Worm (Caenorhabditis elegans) whole organism, L4 larva: ENCODE results near the gene tbx-2.
A peak's percentile ranks its signal among the peaks of the same experiment; 100 is the strongest.

Experiments used
- F44E2.7 ChIP-seq: fragments of 200-800 bp; sonication (Bioruptor generic); IDR thresholded peaks from 2 replicates; pipeline ENCODE4 v2.1.2; 2022; ENCODE audit warnings: missing genetic modification characterization, missing compliant biosample characterization
- F49E8.2 ChIP-seq: sonication (generic microtip); optimal IDR thresholded peaks from 2 replicates; lab custom pipeline; 2016; ENCODE audit warnings: missing compliant biosample characterization, mild to moderate bottlenecking, missing genetic modification characterization, borderline replicate concordance
- T20F7.1 ChIP-seq: fragments of 200-800 bp; sonication (Bioruptor generic); optimal IDR thresholded peaks from 2 replicates; lab custom pipeline; 2018; ENCODE audit warnings: mild to moderate bottlenecking, missing genetic modification characterization, missing compliant biosample characterization
- T26A8.4 ChIP-seq: fragments of 200-800 bp; sonication (Bioruptor generic); IDR thresholded peaks from 2 replicates; pipeline ENCODE4 v1.3.6; 2022; ENCODE audit warnings: missing genetic modification characterization, missing compliant biosample characterization
- Y5F2A.4 ChIP-seq: fragments of 200-800 bp; sonication (Bioruptor generic); optimal IDR thresholded peaks from 2 replicates; lab custom pipeline; 2018; ENCODE audit warnings: mild to moderate bottlenecking, missing genetic modification characterization, missing compliant biosample characterization
- ZK546.5 ChIP-seq, 2 experiments: sonication (generic microtip); optimal IDR thresholded peaks; 2 replicates each; lab custom pipeline; 2017; ENCODE audit warnings: missing biosample characterization in 2 of 2, missing genetic modification characterization in 2 of 2
- aha-1 ChIP-seq: fragments of 150-350 bp; peaks from one replicate; lab custom pipeline; 2014; ENCODE audit warnings: missing biosample characterization, missing genetic modification characterization
- ama-1 ChIP-seq: fragments of 150-350 bp; optimal IDR thresholded peaks from 2 replicates; lab custom pipeline; 2014; ENCODE audit warnings: inconsistent platforms, mixed read lengths
- ceh-28 ChIP-seq: fragments of 150-350 bp; optimal IDR thresholded peaks from 2 replicates; lab custom pipeline; 2014; ENCODE audit warnings: missing biosample characterization, missing genetic modification reagents, missing genetic modification characterization
- ceh-82 ChIP-seq: sonication (generic microtip); optimal IDR thresholded peaks from 2 replicates; lab custom pipeline; 2017; ENCODE audit warnings: missing biosample characterization, missing genetic modification characterization
- daf-12 ChIP-seq: fragments of 150-350 bp; optimal IDR thresholded peaks from 2 replicates; lab custom pipeline; 2014; ENCODE audit warnings: missing biosample characterization, missing genetic modification reagents, missing genetic modification characterization
- daf-16 ChIP-seq, 3 experiments: sonication (generic microtip); optimal IDR thresholded peaks; 2 replicates each; lab custom pipeline; 2016 to 2017; ENCODE audit warnings: missing genetic modification characterization in 3 of 3, missing genetic modification reagents in 3 of 3, mild to moderate bottlenecking in 2 of 3, missing compliant biosample characterization in 2 of 3, missing biosample characterization in 1 of 3, moderate library complexity in 1 of 3
- dmd-6 ChIP-seq: fragments of 200-800 bp; sonication (Bioruptor generic); IDR thresholded peaks from 2 replicates; pipeline ENCODE4 v1.3.6; 2022; ENCODE audit warnings: missing genetic modification reagents, missing genetic modification characterization, missing compliant biosample characterization
- dmd-8 ChIP-seq: fragments of 200-800 bp; sonication (Bioruptor generic); IDR thresholded peaks from 2 replicates; pipeline ENCODE4 v1.3.6; 2022; ENCODE audit warnings: missing genetic modification characterization, missing compliant biosample characterization
- dmd-9 ChIP-seq: fragments of 200-800 bp; sonication (Bioruptor generic); IDR thresholded peaks from 2 replicates; pipeline ENCODE4 v1.3.6; 2022; ENCODE audit warnings: missing genetic modification reagents, missing genetic modification characterization, missing compliant biosample characterization
- dve-1 ChIP-seq: sonication (generic microtip); optimal IDR thresholded peaks from 2 replicates; lab custom pipeline; 2017; ENCODE audit warnings: antibody characterized with exemption, mild to moderate bottlenecking, missing genetic modification characterization, missing compliant biosample characterization; ENCODE audit not compliant: insufficient read depth
- egl-27 ChIP-seq: sonication (generic microtip); optimal IDR thresholded peaks from 3 replicates; lab custom pipeline; 2017; ENCODE audit warnings: missing biosample characterization, missing genetic modification reagents, missing genetic modification characterization
- egl-43 ChIP-seq: fragments of 200-800 bp; sonication (Bioruptor generic); IDR thresholded peaks from 2 replicates; pipeline ENCODE4 v1.3.6; 2022; ENCODE audit warnings: missing genetic modification reagents, missing genetic modification characterization, missing compliant biosample characterization
- gei-8 ChIP-seq: fragments of 200-800 bp; sonication (Bioruptor generic); optimal IDR thresholded peaks from 2 replicates; lab custom pipeline; 2018; ENCODE audit warnings: mild to moderate bottlenecking, missing genetic modification characterization, missing compliant biosample characterization
- hlh-30 ChIP-seq: sonication (generic microtip); optimal IDR thresholded peaks from 2 replicates; lab custom pipeline; 2017; ENCODE audit warnings: antibody characterized with exemption, mild to moderate bottlenecking, missing genetic modification characterization, missing compliant biosample characterization; ENCODE audit not compliant: insufficient read depth
- hmg-1.1 ChIP-seq: fragments of 200-800 bp; sonication (Bioruptor generic); IDR thresholded peaks from 2 replicates; pipeline ENCODE4 v1.3.6; 2022; ENCODE audit warnings: missing genetic modification reagents, missing genetic modification characterization, missing compliant biosample characterization
- lin-29 ChIP-seq: fragments of 200-800 bp; sonication (Bioruptor generic); IDR thresholded peaks from 2 replicates; pipeline ENCODE4 v1.3.6; 2022; ENCODE audit warnings: missing genetic modification reagents, missing genetic modification characterization, missing compliant biosample characterization
- lin-38 ChIP-seq: fragments of 200-800 bp; sonication (Bioruptor generic); IDR thresholded peaks from 2 replicates; pipeline ENCODE4 v1.3.6; 2022; ENCODE audit warnings: missing genetic modification reagents, missing genetic modification characterization, missing compliant biosample characterization
- lin-39 ChIP-seq: fragments of 150-350 bp; optimal IDR thresholded peaks from 2 replicates; lab custom pipeline; 2014; ENCODE audit warnings: missing biosample characterization, missing genetic modification reagents, missing genetic modification characterization
- lsy-2 ChIP-seq, 2 experiments: fragments of 150-350 bp in 1 of 2; sonication (generic microtip) in 1 of 2; optimal IDR thresholded peaks; 2 replicates each; lab custom pipeline; 2014 to 2017; ENCODE audit warnings: missing biosample characterization in 2 of 2, missing genetic modification characterization in 2 of 2
- madf-9 ChIP-seq: fragments of 200-800 bp; sonication (Bioruptor generic); conservative IDR thresholded peaks from 2 replicates; pipeline ENCODE4 v1.3.6; 2022; ENCODE audit warnings: missing genetic modification reagents, missing genetic modification characterization, missing compliant biosample characterization
- mdt-29 ChIP-seq: fragments of 200-800 bp; sonication (Bioruptor generic); IDR thresholded peaks from 2 replicates; pipeline ENCODE4 v1.3.6; 2022; ENCODE audit warnings: missing genetic modification reagents, missing genetic modification characterization, missing compliant biosample characterization
- mep-1 ChIP-seq: fragments of 150-350 bp; sonication (generic microtip); optimal IDR thresholded peaks from 3 replicates; lab custom pipeline; 2014; ENCODE audit warnings: missing biosample characterization, missing genetic modification characterization
- mes-2 ChIP-seq: sonication (generic microtip); optimal IDR thresholded peaks from 2 replicates; lab custom pipeline; 2016; ENCODE audit warnings: missing genotype, mild to moderate bottlenecking, missing genetic modification characterization, missing compliant biosample characterization; ENCODE audit not compliant: poor library complexity, severe bottlenecking
- mxl-3 ChIP-seq: fragments of 200-800 bp; sonication (Bioruptor generic); optimal IDR thresholded peaks from 2 replicates; lab custom pipeline; 2018; ENCODE audit warnings: mild to moderate bottlenecking, missing genetic modification characterization, missing compliant biosample characterization
- nhr-48 ChIP-seq: sonication (generic microtip); optimal IDR thresholded peaks from 2 replicates; lab custom pipeline; 2016; ENCODE audit warnings: mild to moderate bottlenecking, missing genetic modification characterization, missing compliant biosample characterization
- nhr-6 ChIP-seq: fragments of 150-350 bp; optimal IDR thresholded peaks from 2 replicates; lab custom pipeline; 2014; ENCODE audit warnings: missing biosample characterization, missing genetic modification characterization
- nhr-76 ChIP-seq: fragments of 150-350 bp; optimal IDR thresholded peaks from 2 replicates; lab custom pipeline; 2014; ENCODE audit warnings: missing biosample characterization, missing genetic modification characterization
- pha-4 ChIP-seq, 2 experiments: fragments of 150-350 bp in 1 of 2; fragments of 200-800 bp in 1 of 2; sonication (Bioruptor generic) in 1 of 2; IDR thresholded peaks in 1 of 2; optimal IDR thresholded peaks in 1 of 2; 2 replicates each; pipeline versions ENCODE4 v1.3.6 to Lab custom; 2014 to 2022; ENCODE audit warnings: missing genetic modification characterization in 2 of 2, missing genetic modification reagents in 2 of 2, missing biosample characterization in 1 of 2, missing compliant biosample characterization in 1 of 2
- pqm-1 ChIP-seq: sonication (generic microtip); optimal IDR thresholded peaks from 2 replicates; lab custom pipeline; 2017; ENCODE audit warnings: missing biosample characterization, missing genetic modification characterization
- rbr-2 ChIP-seq: sonication (generic microtip); optimal IDR thresholded peaks from 2 replicates; lab custom pipeline; 2016; ENCODE audit warnings: missing genotype, missing genetic modification characterization, missing compliant biosample characterization
- skn-1 ChIP-seq: fragments of 150-350 bp; optimal IDR thresholded peaks from 2 replicates; lab custom pipeline; 2014; ENCODE audit warnings: missing biosample characterization, missing genetic modification characterization
- spr-1 ChIP-seq: sonication (generic microtip); optimal IDR thresholded peaks from 2 replicates; lab custom pipeline; 2016; ENCODE audit warnings: mild to moderate bottlenecking, missing genetic modification characterization, missing compliant biosample characterization
- spr-3 ChIP-seq: fragments of 200-800 bp; sonication (Bioruptor generic); optimal IDR thresholded peaks from 2 replicates; lab custom pipeline; 2018; ENCODE audit warnings: mild to moderate bottlenecking, missing genetic modification characterization, missing compliant biosample characterization
- unc-130 ChIP-seq: sonication (generic microtip); optimal IDR thresholded peaks from 2 replicates; lab custom pipeline; 2016; ENCODE audit warnings: missing genetic modification reagents, missing genetic modification characterization, missing compliant biosample characterization
- unc-62 ChIP-seq, 3 experiments: fragments of 150-350 bp in 1 of 3; sonication (generic microtip); optimal IDR thresholded peaks in 2 of 3; peaks in 1 of 3; 1 replicate in 1 of 3; 2 replicates in 2 of 3; lab custom pipeline; 2014 to 2017; ENCODE audit warnings: missing biosample characterization in 3 of 3, missing genetic modification characterization in 3 of 3, missing genetic modification reagents in 3 of 3, missing genotype in 1 of 3
- vab-7 ChIP-seq: fragments of 200-800 bp; sonication (Bioruptor generic); IDR thresholded peaks from 2 replicates; pipeline ENCODE4 v1.3.6; 2022; ENCODE audit warnings: missing genetic modification reagents, missing genetic modification characterization, missing compliant biosample characterization
- zfp-2 ChIP-seq: sonication (generic microtip); optimal IDR thresholded peaks from 2 replicates; lab custom pipeline; 2016; ENCODE audit warnings: mild to moderate bottlenecking, missing genetic modification characterization, missing compliant biosample characterization
- zfp-3 ChIP-seq: fragments of 200-800 bp; sonication (Bioruptor generic); conservative IDR thresholded peaks from 2 replicates; pipeline ENCODE4 v1.3.6; 2022; ENCODE audit warnings: missing genetic modification reagents, missing genetic modification characterization, missing compliant biosample characterization
- zip-11 ChIP-seq: fragments of 200-800 bp; sonication (Bioruptor generic); IDR thresholded peaks from 2 replicates; pipeline ENCODE4 v1.3.6; 2022; ENCODE audit warnings: missing genetic modification characterization, missing compliant biosample characterization

tbx-2 gene

ce11 chrIII:5089489-5089888, 46.6 kb downstream of the tbx-2 start (continued):
- peak; percentile 20 for TF ChIP-seq hlh-30 (tag; lab: Kevin White, UChicago)

DNA sequence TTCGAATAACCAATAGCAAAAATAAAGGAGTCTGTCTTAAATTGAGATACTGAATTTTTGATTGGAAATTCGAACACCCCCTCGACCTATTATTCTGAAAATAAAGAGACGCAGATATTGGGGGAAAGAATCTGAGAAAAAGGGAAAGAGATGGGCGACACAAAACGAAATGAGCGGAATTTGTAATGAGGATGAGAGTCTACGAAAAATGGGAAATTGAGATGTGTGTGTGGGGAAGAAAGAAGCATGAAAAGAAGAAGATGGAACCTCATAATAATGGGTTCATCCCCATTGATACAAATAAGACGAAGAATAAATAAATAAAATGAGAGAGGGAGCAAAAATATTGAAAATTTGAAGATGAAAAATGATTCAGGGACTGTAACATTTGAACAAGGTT, 50.6 kb downstream of the tbx-2 start, which contains the start of gene cah-1:
TSS of gene cah-1 (minus strand) at position 101 of the 400 bp plus-strand sequence.
- TF ChIP-seq ceh-28 (tag; lab: Kevin White, UChicago) = no peak
- TF ChIP-seq vab-7 (GFP tag; lab: Robert Waterston, UW) = no peak

DNA sequence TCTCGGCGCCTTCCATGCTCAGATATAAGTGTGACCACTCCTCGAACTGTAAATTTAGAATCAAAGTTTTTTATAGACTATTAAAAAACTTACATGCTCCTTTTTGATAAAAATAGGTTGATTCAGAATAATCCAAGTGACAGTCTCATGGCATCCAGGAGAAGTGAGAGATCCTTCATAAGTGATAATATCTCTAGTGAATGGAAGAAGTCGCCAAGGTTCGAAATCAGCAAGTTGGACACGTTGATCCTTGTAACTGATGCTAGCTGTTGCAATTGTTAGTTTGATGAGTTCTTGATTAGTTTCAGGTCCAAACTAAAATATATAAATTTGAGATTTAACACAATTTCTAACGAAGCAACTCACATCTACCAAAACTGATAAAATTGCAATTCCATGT, 52.8 kb downstream of the tbx-2 start:
- TF ChIP-seq rbr-2 (tag; lab: Kevin White, UChicago) = no peak
- no peak for TF ChIP-seq unc-130 (GFP tag; lab: Kevin White, UChicago)
- peak; percentile 0 for TF ChIP-seq spr-1 (tag; lab: Kevin White, UChicago)
- TF ChIP-seq mxl-3 (GFP tag; lab: Kevin White, UChicago) = no peak
- TF ChIP-seq dmd-6 (GFP tag; lab: Robert Waterston, UW) = no peak
- TF ChIP-seq nhr-76 (tag; lab: Kevin White, UChicago) = no peak
- TF ChIP-seq mdt-29 (GFP tag; lab: Robert Waterston, UW) = no peak
- peak; percentile 59 for TF ChIP-seq aha-1 (tag; lab: Kevin White, UChicago)
- no peak for TF ChIP-seq pqm-1 (tag; lab: Kevin White, UChicago)
- peak in 1 of 2 experiments; percentile 15 for TF ChIP-seq lsy-2 (tag; optimal IDR thresholded peaks at IDR 0.05; lab: Kevin White, UChicago)
- no peak for TF ChIP-seq madf-9 (GFP tag; lab: Robert Waterston, UW)
- TF ChIP-seq ZK546.5 (tag; optimal IDR thresholded peaks at IDR 0.05; lab: Kevin White, UChicago) = no peak
- peak; percentile 25 for TF ChIP-seq nhr-48 (tag; lab: Kevin White, UChicago)
- TF ChIP-seq dmd-8 = no peak
- no peak for TF ChIP-seq daf-16 (GFP tag; optimal IDR thresholded peaks at IDR 0.05; lab: Kevin White, UChicago)
- peak; percentile 21 for TF ChIP-seq daf-16 (tag; optimal IDR thresholded peaks at IDR 0.05; lab: Kevin White, UChicago)
- TF ChIP-seq pha-4 (GFP tag; IDR thresholded peaks at IDR 0.05; lab: Robert Waterston, UW) = 0 out of 2 replicates have a peak, but pooled peaks have one; percentile 30
- TF ChIP-seq pha-4 (tag; optimal IDR thresholded peaks at IDR 0.05; lab: Kevin White, UChicago) = no peak
- TF ChIP-seq F44E2.7 = 0 out of 2 replicates have a peak, but pooled peaks have one; percentile 15
- TF ChIP-seq hmg-1.1 (GFP tag; lab: Robert Waterston, UW) = 0 out of 2 replicates have a peak, but pooled peaks have one; percentile 27
- peak; percentile 17 for TF ChIP-seq mes-2 (tag; lab: Kevin White, UChicago)
- TF ChIP-seq mep-1 (tag; lab: Kevin White, UChicago) = peak; percentile 0
- TF ChIP-seq F49E8.2 (tag; lab: Kevin White, UChicago) = no peak
- TF ChIP-seq nhr-6 (tag; lab: Kevin White, UChicago) = no peak
- TF ChIP-seq egl-43 (GFP tag; lab: Robert Waterston, UW) = no peak
- TF ChIP-seq spr-3 (GFP tag; lab: Kevin White, UChicago) = no peak
- TF ChIP-seq unc-62 (GFP tag; optimal IDR thresholded peaks at IDR 0.05 in 1 of 2; lab: Kevin White, UChicago) = no peak
- TF ChIP-seq unc-62 (tag; optimal IDR thresholded peaks at IDR 0.05; lab: Kevin White, UChicago) = no peak
- TF ChIP-seq lin-38 (GFP tag; lab: Robert Waterston, UW) = peak; percentile 51
- no peak for TF ChIP-seq gei-8 (GFP tag; lab: Kevin White, UChicago)
- no peak for TF ChIP-seq zip-11 (GFP tag; lab: Robert Waterston, UW)
- peak; percentile 25 for TF ChIP-seq dve-1 (tag; lab: Kevin White, UChicago)
- peak; percentile 36 for TF ChIP-seq T20F7.1 (GFP tag; lab: Kevin White, UChicago)
- TF ChIP-seq lin-29 = no peak
- no peak for TF ChIP-seq ceh-82 (tag; lab: Kevin White, UChicago)
- TF ChIP-seq dmd-9 (GFP tag; lab: Robert Waterston, UW) = no peak
- no peak for TF ChIP-seq skn-1 (tag; lab: Kevin White, UChicago)
- 0 out of 2 replicates have a peak, but pooled peaks have one; percentile 36 for TF ChIP-seq zfp-3
- 0 out of 2 replicates have a peak, but pooled peaks have one; percentile 21 for TF ChIP-seq T26A8.4 (GFP tag; lab: Robert Waterston, UW)
- no peak for TF ChIP-seq Y5F2A.4 (GFP tag; lab: Kevin White, UChicago)
- TF ChIP-seq ama-1 (lab: Kevin White, UChicago) = no peak
- no peak for TF ChIP-seq zfp-2 (tag; lab: Kevin White, UChicago)
- TF ChIP-seq lin-39 = no peak
- TF ChIP-seq daf-12 (tag; lab: Kevin White, UChicago) = no peak
- no peak for TF ChIP-seq egl-27
